Worm (Caenorhabditis elegans) whole organism, young adult: ENCODE measurements around the gene gcy-14.
A peak's percentile ranks its signal among the peaks of the same experiment; 100 is the strongest.

Source experiments
- B0336.3 ChIP-seq: fragments of 200-800 bp; sonication (Bioruptor generic); IDR thresholded peaks from 2 replicates; pipeline ENCODE4 v1.3.6; 2022; ENCODE audit warnings: missing genetic modification characterization, missing compliant biosample characterization
- F49E8.2 ChIP-seq: sonication (generic microtip); optimal IDR thresholded peaks from 3 replicates; lab custom pipeline; 2017; ENCODE audit warnings: missing genetic modification characterization, mild to moderate bottlenecking, missing compliant biosample characterization, antibody characterized with exemption, moderate library complexity; ENCODE audit not compliant: insufficient read depth
- F52B5.7 ChIP-seq: sonication (generic microtip); optimal IDR thresholded peaks from 2 replicates; lab custom pipeline; 2016; ENCODE audit warnings: mild to moderate bottlenecking, missing genetic modification characterization, missing compliant biosample characterization
- K12H6.12 ChIP-seq: fragments of 200-800 bp; sonication (Bioruptor generic); optimal IDR thresholded peaks from 2 replicates; lab custom pipeline; 2018; ENCODE audit warnings: mild to moderate bottlenecking, missing genetic modification characterization, missing compliant biosample characterization
- ZK185.1 ChIP-seq: sonication (generic microtip); optimal IDR thresholded peaks from 2 replicates; lab custom pipeline; 2016; ENCODE audit warnings: mild to moderate bottlenecking, missing genetic modification characterization, missing compliant biosample characterization; ENCODE audit not compliant: poor library complexity, severe bottlenecking
- bed-2 ChIP-seq: fragments of 200-800 bp; sonication (Bioruptor generic); IDR thresholded peaks from 2 replicates; pipeline ENCODE4 v1.3.6; 2022; ENCODE audit warnings: missing genetic modification reagents, missing genetic modification characterization, missing compliant biosample characterization
- cebp-1 ChIP-seq, 2 experiments: fragments of 200-800 bp in 1 of 2; sonication (Bioruptor generic) in 1 of 2; sonication (generic microtip) in 1 of 2; IDR thresholded peaks in 1 of 2; optimal IDR thresholded peaks in 1 of 2; 2 replicates each; pipeline versions ENCODE4 v1.3.6 to Lab custom; 2017 to 2022; ENCODE audit warnings: missing compliant biosample characterization in 2 of 2, missing genetic modification characterization in 2 of 2, mild to moderate bottlenecking in 1 of 2, missing genetic modification reagents in 1 of 2, moderate library complexity in 1 of 2
- dox-1 ChIP-seq: fragments of 200-800 bp; sonication (Bioruptor generic); IDR thresholded peaks from 2 replicates; pipeline ENCODE4 v1.3.6; 2022; ENCODE audit warnings: missing genetic modification reagents, missing genetic modification characterization, missing compliant biosample characterization
- dpl-1 ChIP-seq: fragments of 150-350 bp; optimal IDR thresholded peaks from 2 replicates; lab custom pipeline; 2014; ENCODE audit warnings: missing biosample characterization, missing genetic modification reagents, missing genetic modification characterization
- egl-44 ChIP-seq: fragments of 200-800 bp; sonication (Bioruptor generic); IDR thresholded peaks from 2 replicates; pipeline ENCODE4 v1.3.6; 2022; ENCODE audit warnings: missing genetic modification reagents, missing genetic modification characterization, missing compliant biosample characterization
- ets-4 ChIP-seq: fragments of 200-800 bp; sonication (Bioruptor generic); optimal IDR thresholded peaks from 2 replicates; lab custom pipeline; 2018; ENCODE audit warnings: mild to moderate bottlenecking, missing genetic modification characterization, missing compliant biosample characterization
- him-1 ChIP-seq: sonication (generic microtip); optimal IDR thresholded peaks from 2 replicates; lab custom pipeline; 2016; ENCODE audit warnings: missing genotype, missing genetic modification reagents, missing genetic modification characterization, missing compliant biosample characterization
- hlh-12 ChIP-seq: sonication (generic microtip); optimal IDR thresholded peaks from 2 replicates; lab custom pipeline; 2016; ENCODE audit warnings: missing genetic modification characterization, missing compliant biosample characterization
- hlh-26 ChIP-seq: fragments of 200-800 bp; sonication (Bioruptor generic); conservative IDR thresholded peaks from 2 replicates; pipeline ENCODE4 v1.3.6; 2022; ENCODE audit warnings: missing genetic modification reagents, missing genetic modification characterization, missing compliant biosample characterization
- hmg-1.2 ChIP-seq: fragments of 200-800 bp; sonication (Bioruptor generic); IDR thresholded peaks from 2 replicates; pipeline ENCODE4 v1.3.6; 2022; ENCODE audit warnings: missing genetic modification reagents, missing genetic modification characterization, missing compliant biosample characterization
- let-607 ChIP-seq, 2 experiments: fragments of 200-800 bp in 1 of 2; sonication (Bioruptor generic) in 1 of 2; sonication (generic microtip) in 1 of 2; optimal IDR thresholded peaks; 2 replicates each; lab custom pipeline; 2016 to 2018; ENCODE audit warnings: mild to moderate bottlenecking in 2 of 2, missing compliant biosample characterization in 2 of 2, missing genetic modification characterization in 2 of 2, moderate library complexity in 2 of 2, missing genotype in 1 of 2
- lin-26 ChIP-seq: fragments of 200-800 bp; sonication (Bioruptor generic); IDR thresholded peaks from 2 replicates; pipeline ENCODE4 v1.3.6; 2022; ENCODE audit warnings: missing genetic modification reagents, missing genetic modification characterization, missing compliant biosample characterization
- lin-35 ChIP-seq, 3 experiments: fragments of 150-350 bp in 2 of 3; sonication (generic microtip) in 1 of 3; optimal IDR thresholded peaks; 2 replicates each; lab custom pipeline; 2014 to 2018; ENCODE audit warnings: missing biosample characterization in 3 of 3, missing genetic modification characterization in 3 of 3, missing genetic modification reagents in 3 of 3
- lsl-1 ChIP-seq: fragments of 200-800 bp; sonication (Bioruptor generic); optimal IDR thresholded peaks from 2 replicates; lab custom pipeline; 2018; ENCODE audit warnings: mild to moderate bottlenecking, missing genetic modification characterization, moderate library complexity, missing compliant biosample characterization
- madf-3 ChIP-seq: fragments of 200-800 bp; sonication (Bioruptor generic); IDR thresholded peaks from 2 replicates; pipeline ENCODE4 v1.3.6; 2022; ENCODE audit warnings: missing genetic modification reagents, missing genetic modification characterization, missing compliant biosample characterization
- nfya-2 ChIP-seq: fragments of 200-800 bp; sonication (Bioruptor generic); IDR thresholded peaks from 2 replicates; pipeline ENCODE4 v1.3.6; 2022; ENCODE audit warnings: missing genetic modification reagents, missing genetic modification characterization, missing compliant biosample characterization
- nhr-80 ChIP-seq: sonication (generic microtip); optimal IDR thresholded peaks from 2 replicates; lab custom pipeline; 2016; ENCODE audit warnings: missing genetic modification characterization, missing compliant biosample characterization
- rcor-1 ChIP-seq: fragments of 200-800 bp; sonication (Bioruptor generic); IDR thresholded peaks from 2 replicates; pipeline ENCODE4 v1.3.6; 2022; ENCODE audit warnings: missing genetic modification reagents, missing genetic modification characterization, missing compliant biosample characterization
- snpc-4 ChIP-seq, 5 experiments: fragments of 150-350 bp in 1 of 5; sonication (generic microtip) in 4 of 5; optimal IDR thresholded peaks; 2 replicates each; lab custom pipeline; 2014 to 2018; ENCODE audit warnings: missing genetic modification characterization in 5 of 5, missing biosample characterization in 3 of 5, antibody characterized with exemption in 2 of 5, mild to moderate bottlenecking in 2 of 5, missing compliant biosample characterization in 2 of 5, missing genotype in 2 of 5, moderate library complexity in 2 of 5, missing genetic modification reagents in 1 of 5
- somi-1 ChIP-seq: fragments of 200-800 bp; sonication (Bioruptor generic); optimal IDR thresholded peaks from 2 replicates; lab custom pipeline; 2018; ENCODE audit warnings: mild to moderate bottlenecking, missing genetic modification characterization, missing compliant biosample characterization
- tlf-1 ChIP-seq: fragments of 200-800 bp; sonication (Bioruptor generic); optimal IDR thresholded peaks from 2 replicates; lab custom pipeline; 2018; ENCODE audit warnings: mild to moderate bottlenecking, missing genetic modification characterization, missing compliant biosample characterization
- unc-62 ChIP-seq: fragments of 150-350 bp; optimal IDR thresholded peaks from 2 replicates; lab custom pipeline; 2014; ENCODE audit warnings: missing biosample characterization, missing genetic modification reagents, missing genetic modification characterization
- zfh-2 ChIP-seq: fragments of 200-800 bp; sonication (Bioruptor generic); conservative IDR thresholded peaks from 2 replicates; pipeline ENCODE4 v1.3.6; 2022; ENCODE audit warnings: missing genetic modification reagents, missing genetic modification characterization, missing compliant biosample characterization
- zim-3 ChIP-seq: sonication (generic microtip); optimal IDR thresholded peaks from 2 replicates; lab custom pipeline; 2017; ENCODE audit warnings: mild to moderate bottlenecking, missing genetic modification characterization, moderate library complexity, missing compliant biosample characterization

Gene gcy-14

ce11 chrV:14832789-14833187, 35.3 kb downstream of the gcy-14 start (continued):
- TF ChIP-seq lsl-1 (GFP tag; lab: Kevin White, UChicago) (peak; percentile 88), F49E8.2 (peak; percentile 78), ZK185.1 (no peak), hlh-26 (GFP tag; lab: Robert Waterston, UW) (no peak)

- no peak for TF ChIP-seq snpc-4 (GFP tag; optimal IDR thresholded peaks at IDR 0.05; lab: Kevin White, UChicago)
- TF ChIP-seq snpc-4 (tag; optimal IDR thresholded peaks at IDR 0.05; lab: Kevin White, UChicago): no peak
- peak; percentile 82 for TF ChIP-seq cebp-1 (GFP tag; IDR thresholded peaks at IDR 0.05; lab: Robert Waterston, UW)
- peak; percentile 85 for TF ChIP-seq cebp-1 (tag; optimal IDR thresholded peaks at IDR 0.05; lab: Kevin White, UChicago)
- TF ChIP-seq somi-1 (GFP tag; lab: Kevin White, UChicago): peak; percentile 23
- TF ChIP-seq F52B5.7 (tag; lab: Kevin White, UChicago): peak; percentile 62
Observed at ce11 chrV:14832121-14832788, 35.8 kb downstream of the gcy-14 start.

- TF ChIP-seq zim-3 (tag; lab: Kevin White, UChicago) (no peak), madf-3 (GFP tag; lab: Robert Waterston, UW) (0 out of 2 replicates have a peak, but pooled peaks have one; percentile 11)
Observed at ce11 chrV:14831460-14832120, 36.5 kb downstream of the gcy-14 start.

ce11 chrV:14830267-14831175, 37.6 kb downstream of the gcy-14 start:
- peak; percentile 93 for TF ChIP-seq zfh-2 (GFP tag; lab: Robert Waterston, UW)
- TF ChIP-seq him-1 (tag; lab: Kevin White, UChicago): no peak
- no peak for TF ChIP-seq dpl-1 (GFP tag; lab: Kevin White, UChicago)
- 0 out of 2 replicates have a peak, but pooled peaks have one; percentile 21 for TF ChIP-seq rcor-1 (GFP tag; lab: Robert Waterston, UW)
- TF ChIP-seq B0336.3 (GFP tag; lab: Robert Waterston, UW): peak; percentile 13; the same call in 1 of the 2 replicates
- TF ChIP-seq nhr-80 (tag; lab: Kevin White, UChicago): peak; percentile 53
- TF ChIP-seq tlf-1 (GFP tag; lab: Kevin White, UChicago): no peak
- TF ChIP-seq unc-62: no peak
- TF ChIP-seq K12H6.12: peak; percentile 3
- no peak for TF ChIP-seq ets-4 (GFP tag; lab: Kevin White, UChicago)
- TF ChIP-seq egl-44 (GFP tag; lab: Robert Waterston, UW): 0 out of 2 replicates have a peak, but pooled peaks have one; percentile 7
- no peak for TF ChIP-seq hlh-12 (tag; lab: Kevin White, UChicago)
- 0 out of 2 replicates have a peak, but pooled peaks have one; percentile 13 for TF ChIP-seq lin-26
- TF ChIP-seq nfya-2 (GFP tag; lab: Robert Waterston, UW): no peak
- TF ChIP-seq F52B5.7 (tag; lab: Kevin White, UChicago): peak; percentile 52
- TF ChIP-seq lin-35 (GFP tag; optimal IDR thresholded peaks at IDR 0.05; lab: Kevin White, UChicago): no peak
- TF ChIP-seq hmg-1.2: peak; percentile 49; the same call in 1 of the 2 replicates
- TF ChIP-seq bed-2 (GFP tag; lab: Robert Waterston, UW): 0 out of 2 replicates have a peak, but pooled peaks have one; percentile 19
- peak; percentile 94 to 96 for TF ChIP-seq let-607 (tag; optimal IDR thresholded peaks at IDR 0.05; lab: Kevin White, UChicago)
- peak; percentile 42; the same call in 1 of the 2 replicates for TF ChIP-seq dox-1
